Fruit fly (Drosophila melanogaster): Measurements from ENCODE around the gene mbo.

The mbo gene

DNA sequence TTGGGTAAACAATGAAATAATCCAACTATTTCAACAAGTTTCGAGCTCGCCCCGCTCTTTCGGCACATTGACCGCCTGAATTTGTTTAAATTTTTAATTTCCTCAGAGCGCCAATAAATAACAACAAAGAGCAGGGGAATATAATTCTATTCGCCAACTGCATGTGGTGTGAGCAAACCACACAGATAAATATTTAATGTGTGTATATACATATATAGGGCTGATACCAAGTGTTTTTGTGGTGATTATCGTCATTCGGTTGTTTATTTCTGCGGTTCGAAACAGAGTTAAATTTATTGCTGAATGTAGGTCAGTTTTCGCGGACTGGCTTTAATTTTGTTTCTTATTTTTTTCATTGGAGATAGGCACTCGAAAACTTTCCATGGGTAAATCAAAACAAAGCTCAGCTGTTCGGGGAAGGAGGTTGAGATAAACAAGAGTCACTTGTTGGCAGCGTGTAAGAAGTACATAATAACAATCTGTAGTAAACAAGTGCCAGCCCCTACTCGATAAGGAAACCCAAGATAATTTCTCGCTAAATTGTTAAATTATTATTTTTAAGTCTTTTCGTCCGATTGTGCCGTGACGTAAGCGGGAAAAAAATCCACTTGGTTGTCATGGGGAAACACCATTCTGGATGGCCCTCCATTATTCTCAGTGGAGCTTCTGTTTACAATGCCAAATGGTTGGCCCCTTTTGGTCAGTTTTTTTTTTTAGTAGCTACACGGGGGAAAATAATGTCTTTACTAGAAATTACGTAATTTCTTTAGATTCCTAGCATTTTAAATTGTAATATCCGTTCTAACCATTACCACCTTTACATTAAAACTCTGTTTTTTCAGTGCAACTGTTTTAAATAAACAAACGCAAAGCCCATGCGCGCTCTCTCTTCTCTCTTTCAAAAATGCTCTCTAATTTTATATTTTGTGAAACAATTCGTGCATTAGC, 39.0 kb upstream of the mbo start:
- TF ChIP-seq ATbp (GFP tag; optimal IDR thresholded peaks at IDR 0.05), result peak; percentile 52
- no peak for TF ChIP-seq lola (GFP tag; optimal IDR thresholded peaks at IDR 0.05)
- no peak for TF ChIP-seq cad (GFP tag; optimal IDR thresholded peaks at IDR 0.05)
- peak; percentile 42 for TF ChIP-seq maf-S (GFP tag; optimal IDR thresholded peaks at IDR 0.05)
- TF ChIP-seq pros (GFP tag; optimal IDR thresholded peaks at IDR 0.05), result no peak
- TF ChIP-seq p53 (GFP tag; optimal IDR thresholded peaks at IDR 0.05), result no peak
- peak; percentile 59 for TF ChIP-seq CG13424 (tag; optimal IDR thresholded peaks at IDR 0.05)
- TF ChIP-seq Dad (GFP tag; optimal IDR thresholded peaks at IDR 0.05), result peak; percentile 9
- TF ChIP-seq CG4282 (GFP tag; optimal IDR thresholded peaks at IDR 0.05), result no peak
- no peak for TF ChIP-seq Dbx (GFP tag; IDR thresholded peaks at IDR 0.05)
- peak; percentile 1 for TF ChIP-seq CG15696 (tag; optimal IDR thresholded peaks at IDR 0.05)
- TF ChIP-seq Blimp-1 (GFP tag; optimal IDR thresholded peaks at IDR 0.05), result peak; percentile 52
- TF ChIP-seq Doc3 (GFP tag; IDR thresholded peaks at IDR 0.05; ENCODE audit: partially characterized antibody), result no peak
- peak; percentile 17 for TF ChIP-seq vfl (GFP tag; optimal IDR thresholded peaks at IDR 0.05)
- TF ChIP-seq fu2 (GFP tag; optimal IDR thresholded peaks at IDR 0.05), result peak; percentile 60
- no peak for TF ChIP-seq Dfd (GFP tag; optimal IDR thresholded peaks at IDR 0.05)
- TF ChIP-seq gce (GFP tag; IDR thresholded peaks at IDR 0.05), result no peak
- TF ChIP-seq ken (GFP tag; IDR thresholded peaks at IDR 0.05), result 0 out of 3 replicates have a peak, but pooled peaks have one; percentile 39
- TF ChIP-seq HmgZ (tag; optimal IDR thresholded peaks at IDR 0.05), result peak; percentile 17
- peak; percentile 66 for TF ChIP-seq ranshi (GFP tag; IDR thresholded peaks at IDR 0.05)
- no peak for TF ChIP-seq CG13123 (GFP tag; optimal IDR thresholded peaks at IDR 0.05)
- TF ChIP-seq zfh1 (GFP tag; IDR thresholded peaks at IDR 0.05), result peak; percentile 62
- peak; percentile 63 for TF ChIP-seq CG14050 (GFP tag; IDR thresholded peaks at IDR 0.05)
- TF ChIP-seq crc (GFP tag; optimal IDR thresholded peaks at IDR 0.05), result peak; percentile 19
- TF ChIP-seq CG32767 (GFP tag; IDR thresholded peaks at IDR 0.05), result 0 out of 2 replicates have a peak, but pooled peaks have one; percentile 29
- TF ChIP-seq row (GFP tag; IDR thresholded peaks at IDR 0.05), result peak; percentile 82
- TF ChIP-seq CG3281 (GFP tag; optimal IDR thresholded peaks at IDR 0.05), result peak; percentile 42
- TF ChIP-seq Hr78 (GFP tag; optimal IDR thresholded peaks at IDR 0.05), result no peak
- no peak for TF ChIP-seq pfk (GFP tag; optimal IDR thresholded peaks at IDR 0.05)
- peak; percentile 49 for TF ChIP-seq Xbp1 (GFP tag; optimal IDR thresholded peaks at IDR 0.05)
- TF ChIP-seq tna (GFP tag; IDR thresholded peaks at IDR 0.05; ENCODE audit: partially characterized antibody), result no peak
- no peak for TF ChIP-seq Neu2 (GFP tag; optimal IDR thresholded peaks at IDR 0.05; ENCODE audit: borderline replicate concordance)
- no peak for TF ChIP-seq gsb-n (tag; optimal IDR thresholded peaks at IDR 0.05)
- TF ChIP-seq rib (GFP tag; IDR thresholded peaks at IDR 0.05), result peak; percentile 27
- TF ChIP-seq Scr (GFP tag; IDR thresholded peaks at IDR 0.05; ENCODE audit: partially characterized antibody), result no peak
- no peak for TF ChIP-seq HLH4C (GFP tag; IDR thresholded peaks at IDR 0.05; ENCODE audit: partially characterized antibody)
- no peak for TF ChIP-seq Gsc (GFP tag; IDR thresholded peaks at IDR 0.05)
- no peak for TF ChIP-seq Stat92E (GFP tag; optimal IDR thresholded peaks at IDR 0.05)
- TF ChIP-seq Gug (GFP tag; IDR thresholded peaks at IDR 0.05), result peak; percentile 29; the same call in 2 of the 4 replicates
- TF ChIP-seq ERR (GFP tag; optimal IDR thresholded peaks at IDR 0.05), result no peak
- TF ChIP-seq CG3065 (GFP tag; optimal IDR thresholded peaks at IDR 0.05), result no peak
- no peak for TF ChIP-seq sima (GFP tag; optimal IDR thresholded peaks at IDR 0.05)
- TF ChIP-seq so (GFP tag; IDR thresholded peaks at IDR 0.05), result no peak; the same call in 2 of the 3 replicates
- TF ChIP-seq D19A (tag; optimal IDR thresholded peaks at IDR 0.05), result no peak
- TF ChIP-seq btn (GFP tag; optimal IDR thresholded peaks at IDR 0.05), result peak; percentile 10
- TF ChIP-seq pita (GFP tag; optimal IDR thresholded peaks at IDR 0.05), result no peak
- peak; percentile 28 for TF ChIP-seq nmo (GFP tag; optimal IDR thresholded peaks at IDR 0.05)
- peak; percentile 58 for TF ChIP-seq Fer1 (GFP tag; optimal IDR thresholded peaks at IDR 0.05)
